Worm (Caenorhabditis elegans): ENCODE measurements around the gene fbxa-64.

DNA sequence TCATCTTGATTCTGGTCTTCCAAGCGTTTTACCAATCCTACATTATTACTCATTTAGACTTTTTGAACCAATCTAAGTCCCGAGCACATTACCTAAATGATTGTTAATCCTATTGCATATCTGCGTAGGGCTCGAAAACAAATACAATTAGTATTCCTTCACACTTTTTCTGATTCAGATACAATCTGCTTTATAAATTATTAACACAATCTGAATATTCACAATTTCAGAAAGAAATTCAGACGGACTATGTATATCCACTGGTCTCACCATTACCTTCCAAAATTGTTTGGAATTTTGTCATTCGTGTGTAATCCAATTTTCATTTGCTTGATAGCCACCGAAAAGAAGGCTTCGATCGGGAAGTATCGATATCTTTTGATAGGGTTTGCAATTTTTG lies 36.8 kb downstream of the fbxa-64 start, which contains the start of gene srj-11:
- TF ChIP-seq unc-62 (GFP tag; optimal IDR thresholded peaks at IDR 0.05 in 1 of 2) (peak in 1 of 2 experiments; percentile 95), unc-62 (tag; optimal IDR thresholded peaks at IDR 0.05) (no peak), daf-16 (GFP tag; optimal IDR thresholded peaks at IDR 0.05) (no peak), daf-16 (tag; optimal IDR thresholded peaks at IDR 0.05) (no peak), R02D3.7 (tag; optimal IDR thresholded peaks at IDR 0.05) (no peak), lsy-2 (tag; optimal IDR thresholded peaks at IDR 0.05) (no peak), unc-130 (GFP tag; optimal IDR thresholded peaks at IDR 0.05) (no peak), mxl-3 (GFP tag; optimal IDR thresholded peaks at IDR 0.05) (no peak), lir-3 (tag; optimal IDR thresholded peaks at IDR 0.05) (no peak), fkh-10 (GFP tag; optimal IDR thresholded peaks at IDR 0.05) (no peak), aly-2 (tag; optimal IDR thresholded peaks at IDR 0.05) (no peak), lin-39 (tag; optimal IDR thresholded peaks at IDR 0.05) (no peak), snpc-4 (tag; optimal IDR thresholded peaks at IDR 0.05) (no peak), tag-97 (GFP tag; IDR thresholded peaks at IDR 0.05) (no peak), nhr-77 (tag; optimal IDR thresholded peaks at IDR 0.05) (no peak), ama-1 (optimal IDR thresholded peaks at IDR 0.05) (no peak)

Data from whole organism, L4 larva.